Fruit fly (Drosophila melanogaster): ENCODE data around the gene Rab11.

Gene Rab11

DNA sequence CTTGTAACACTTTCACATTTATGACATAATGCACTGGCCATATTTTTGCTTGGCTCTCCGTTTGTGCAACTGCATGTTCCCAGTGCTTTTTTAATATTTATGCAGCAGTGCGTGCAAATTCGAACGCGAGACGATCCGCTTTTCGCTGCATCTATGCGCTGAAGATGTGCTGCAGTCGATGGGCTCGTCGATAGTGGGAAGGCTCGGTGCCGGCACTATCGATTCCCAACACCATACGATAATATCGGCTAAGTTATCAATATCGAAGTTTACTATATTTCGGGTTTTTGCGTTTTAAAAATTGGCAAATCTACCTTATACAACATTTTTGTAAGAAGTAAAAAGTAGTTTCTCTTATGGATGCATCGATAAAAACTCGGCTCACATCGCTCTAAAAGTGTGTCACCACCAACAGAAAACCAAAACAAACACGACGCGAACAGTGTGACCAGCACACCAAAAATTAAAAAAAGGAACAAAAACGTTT is 13.5 kb upstream of the Rab11 start, which contains the start of gene RhoGAP93B (continued):
- TF ChIP-seq wek (GFP tag; optimal IDR thresholded peaks at IDR 0.05) (peak; percentile 25), CG15514 (GFP tag; optimal IDR thresholded peaks at IDR 0.05) (peak; percentile 90), Blimp-1 (GFP tag; optimal IDR thresholded peaks at IDR 0.05) (peak; percentile 83), onecut (GFP tag; IDR thresholded peaks at IDR 0.05) (peak; percentile 76), Hr78 (GFP tag; optimal IDR thresholded peaks at IDR 0.05) (no peak), Fer2 (tag; optimal IDR thresholded peaks at IDR 0.05) (peak; percentile 82), exex (tag; optimal IDR thresholded peaks at IDR 0.05) (peak; percentile 53), ssp (GFP tag; IDR thresholded peaks at IDR 0.05) (peak; percentile 90), CG8290 (GFP tag; optimal IDR thresholded peaks at IDR 0.05) (peak; percentile 76), CG8290 (tag; optimal IDR thresholded peaks at IDR 0.05) (peak in 1 of 2 experiments; percentile 13), kah (GFP tag; optimal IDR thresholded peaks at IDR 0.05) (peak; percentile 12), cg (GFP tag; optimal IDR thresholded peaks at IDR 0.05) (peak; percentile 24), HLH3B (GFP tag; IDR thresholded peaks at IDR 0.05) (peak; percentile 93), en (GFP tag; optimal IDR thresholded peaks at IDR 0.05) (peak; percentile 55), CG1832 (GFP tag; optimal IDR thresholded peaks at IDR 0.05) (no peak), grau (tag; optimal IDR thresholded peaks at IDR 0.05) (peak; percentile 78), CG13624 (GFP tag; optimal IDR thresholded peaks at IDR 0.05) (peak; percentile 93), lab (GFP tag; optimal IDR thresholded peaks at IDR 0.05) (peak; percentile 91), CG31224 (GFP tag; IDR thresholded peaks at IDR 0.05) (peak; percentile 85), Med (GFP tag) (peak; percentile 99), MTF-1 (GFP tag; optimal IDR thresholded peaks at IDR 0.05; ENCODE audit: borderline replicate concordance) (peak; percentile 64), BEAF-32 (GFP tag; optimal IDR thresholded peaks at IDR 0.05) (peak; percentile 100), CG4328 (GFP tag; optimal IDR thresholded peaks at IDR 0.05) (peak; percentile 71), Bteb2 (GFP tag; optimal IDR thresholded peaks at IDR 0.05) (peak; percentile 60), CG11398 (GFP tag; optimal IDR thresholded peaks at IDR 0.05) (peak; percentile 83), CG9797 (GFP tag; optimal IDR thresholded peaks at IDR 0.05) (peak; percentile 90), inv (GFP tag; IDR thresholded peaks at IDR 0.05; ENCODE audit: partially characterized antibody) (peak; percentile 100), CG3847 (GFP tag; IDR thresholded peaks at IDR 0.05) (peak; percentile 92), Gug (GFP tag; IDR thresholded peaks at IDR 0.05) (peak; percentile 96), pita (GFP tag; optimal IDR thresholded peaks at IDR 0.05) (no peak), psq (GFP tag; optimal IDR thresholded peaks at IDR 0.05) (peak; percentile 77), CG1647 (GFP tag; optimal IDR thresholded peaks at IDR 0.05) (peak; percentile 85), NfI (GFP tag; optimal IDR thresholded peaks at IDR 0.05) (peak; percentile 74), CG18476 (GFP tag; optimal IDR thresholded peaks at IDR 0.05) (peak; percentile 80), chif (GFP tag; optimal IDR thresholded peaks at IDR 0.05) (peak; percentile 73 to 76), CG9932 (GFP tag; IDR thresholded peaks at IDR 0.05) (peak; percentile 99), CG6854 (GFP tag; optimal IDR thresholded peaks at IDR 0.05) (peak; percentile 46), gsb (GFP tag; IDR thresholded peaks at IDR 0.05) (peak; percentile 56), CG2129 (GFP tag; IDR thresholded peaks at IDR 0.05; ENCODE audit: partially characterized antibody) (peak; percentile 100), bab2 (GFP tag; optimal IDR thresholded peaks at IDR 0.05) (peak; percentile 94), CG3281 (GFP tag; optimal IDR thresholded peaks at IDR 0.05) (peak; percentile 74), CG11723 (GFP tag; optimal IDR thresholded peaks at IDR 0.05) (peak; percentile 49), pnt (GFP tag; optimal IDR thresholded peaks at IDR 0.05) (peak; percentile 74), CG4820 (GFP tag; optimal IDR thresholded peaks at IDR 0.05) (peak; percentile 56), CG17359 (tag; optimal IDR thresholded peaks at IDR 0.05) (peak; percentile 86), disco-r (GFP tag; optimal IDR thresholded peaks at IDR 0.05) (no peak), ro (GFP tag; IDR thresholded peaks at IDR 0.05) (peak; percentile 47; the same call in 1 of the 2 replicates), E2f2 (GFP tag; IDR thresholded peaks at IDR 0.05) (peak; percentile 84), CG7271 (tag; optimal IDR thresholded peaks at IDR 0.05) (peak; percentile 84), Meics (GFP tag; optimal IDR thresholded peaks at IDR 0.05) (peak; percentile 74)

All from whole organism, embryonic.